Fruit fly (Drosophila melanogaster): ENCODE measurements around the gene Spn77Bb.

Gene Spn77Bb

dm6 chr3L:20348581-20349093 lies 27.9 kb downstream of the Spn77Bb start:
- no peak for TF ChIP-seq Ets98B (GFP tag; IDR thresholded peaks at IDR 0.05)
- no peak for TF ChIP-seq CG34367 (tag; optimal IDR thresholded peaks at IDR 0.05)
- TF ChIP-seq CG9948 (tag; optimal IDR thresholded peaks at IDR 0.05) = no peak
- TF ChIP-seq CG8159 (tag; optimal IDR thresholded peaks at IDR 0.05) = no peak
- no peak for TF ChIP-seq EcR (GFP tag; optimal IDR thresholded peaks at IDR 0.05)
- no peak for TF ChIP-seq rn (GFP tag; IDR thresholded peaks at IDR 0.05)
- no peak for TF ChIP-seq CG15710 (tag; optimal IDR thresholded peaks at IDR 0.05)
- TF ChIP-seq CG32121 (GFP tag; IDR thresholded peaks at IDR 0.05) = no peak
- TF ChIP-seq Snoo (tag; optimal IDR thresholded peaks at IDR 0.05) = no peak
- TF ChIP-seq CG4496 (GFP tag; IDR thresholded peaks at IDR 0.05) = no peak
- no peak for TF ChIP-seq CG17806 (tag; optimal IDR thresholded peaks at IDR 0.05)
- TF ChIP-seq Pif1B (GFP tag; optimal IDR thresholded peaks at IDR 0.05) = no peak
- TF ChIP-seq Pif1A (GFP tag; optimal IDR thresholded peaks at IDR 0.05) = no peak
- TF ChIP-seq CG8301 (tag; optimal IDR thresholded peaks at IDR 0.05) = no peak
- TF ChIP-seq gl (tag; optimal IDR thresholded peaks at IDR 0.05) = no peak
- TF ChIP-seq CG14655 (GFP tag; optimal IDR thresholded peaks at IDR 0.05) = no peak
- no peak for TF ChIP-seq CG12605 (GFP tag; IDR thresholded peaks at IDR 0.05)

dm6 chr3L:20349333-20349924 lies 28.7 kb downstream of the Spn77Bb start:
- no peak for TF ChIP-seq D1 (tag; optimal IDR thresholded peaks at IDR 0.05)
- no peak for TF ChIP-seq Pif1A (GFP tag; optimal IDR thresholded peaks at IDR 0.05)
- no peak for TF ChIP-seq CG13204 (GFP tag; optimal IDR thresholded peaks at IDR 0.05)
- TF ChIP-seq Ets98B (GFP tag; IDR thresholded peaks at IDR 0.05) = peak; percentile 44; the same call in 1 of the 2 replicates
- TF ChIP-seq CG17806 (tag; optimal IDR thresholded peaks at IDR 0.05) = no peak
- no peak for TF ChIP-seq CG10348 (GFP tag; IDR thresholded peaks at IDR 0.05)
- 0 out of 2 replicates have a peak, but pooled peaks have one; percentile 29 for TF ChIP-seq CG32121 (GFP tag; IDR thresholded peaks at IDR 0.05)
- no peak for TF ChIP-seq CG34367 (tag; optimal IDR thresholded peaks at IDR 0.05)
- TF ChIP-seq CG15710 (tag; optimal IDR thresholded peaks at IDR 0.05) = no peak
- TF ChIP-seq EcR (GFP tag; optimal IDR thresholded peaks at IDR 0.05) = peak; percentile 95
- no peak for TF ChIP-seq CG14655 (GFP tag; optimal IDR thresholded peaks at IDR 0.05)
- no peak for TF ChIP-seq CG9948 (tag; optimal IDR thresholded peaks at IDR 0.05)
- no peak; the same call in 2 of the 3 replicates for TF ChIP-seq fd96Ca (GFP tag; IDR thresholded peaks at IDR 0.05)
- 0 out of 3 replicates have a peak, but pooled peaks have one; percentile 39 for TF ChIP-seq CG4496 (GFP tag; IDR thresholded peaks at IDR 0.05)
- TF ChIP-seq CG8301 (tag; optimal IDR thresholded peaks at IDR 0.05) = no peak
- 0 out of 2 replicates have a peak, but pooled peaks have one; percentile 46 for TF ChIP-seq CG12605 (GFP tag; IDR thresholded peaks at IDR 0.05)
- no peak for TF ChIP-seq Pif1B (GFP tag; optimal IDR thresholded peaks at IDR 0.05)
- no peak for TF ChIP-seq CG8159 (tag; optimal IDR thresholded peaks at IDR 0.05)
- no peak for TF ChIP-seq rn (GFP tag; IDR thresholded peaks at IDR 0.05)
- TF ChIP-seq gl (tag; optimal IDR thresholded peaks at IDR 0.05) = no peak

dm6 chr3L:20353149-20353548 lies 32.4 kb downstream of the Spn77Bb start, which contains the start of gene CG5618:
Gene CG5618, plus strand, starts transcription at chr3L:20353449.
- TF ChIP-seq CG8301 (tag; optimal IDR thresholded peaks at IDR 0.05) (no peak), D1 (tag; optimal IDR thresholded peaks at IDR 0.05) (no peak), rn (GFP tag; IDR thresholded peaks at IDR 0.05) (no peak), CG17806 (tag; optimal IDR thresholded peaks at IDR 0.05) (no peak), CG14655 (GFP tag; optimal IDR thresholded peaks at IDR 0.05) (no peak), EcR (GFP tag; optimal IDR thresholded peaks at IDR 0.05) (no peak), CG13204 (GFP tag; optimal IDR thresholded peaks at IDR 0.05) (no peak), CG8159 (tag; optimal IDR thresholded peaks at IDR 0.05) (no peak), Ets98B (GFP tag; IDR thresholded peaks at IDR 0.05) (no peak), fd96Ca (GFP tag; IDR thresholded peaks at IDR 0.05) (no peak), Snoo (tag; optimal IDR thresholded peaks at IDR 0.05) (no peak), CG12605 (GFP tag; IDR thresholded peaks at IDR 0.05) (no peak), CG15710 (tag; optimal IDR thresholded peaks at IDR 0.05) (no peak), CG32121 (GFP tag; IDR thresholded peaks at IDR 0.05) (no peak), CG34367 (tag; optimal IDR thresholded peaks at IDR 0.05) (no peak), CG10348 (GFP tag; IDR thresholded peaks at IDR 0.05) (no peak)

dm6 chr3L:20353726-20354332 lies 33.1 kb downstream of the Spn77Bb start:
- TF ChIP-seq CG32121 (GFP tag; IDR thresholded peaks at IDR 0.05) (0 out of 2 replicates have a peak, but pooled peaks have one; percentile 9), CG34367 (tag; optimal IDR thresholded peaks at IDR 0.05) (no peak), CG12605 (GFP tag; IDR thresholded peaks at IDR 0.05) (0 out of 2 replicates have a peak, but pooled peaks have one; percentile 13), CG8159 (tag; optimal IDR thresholded peaks at IDR 0.05) (peak; percentile 87)

dm6 chr3L:20354363-20354762 lies 33.6 kb downstream of the Spn77Bb start:
- TF ChIP-seq EcR (GFP tag; optimal IDR thresholded peaks at IDR 0.05) = no peak

dm6 chr3L:20354872-20355271 lies 34.1 kb downstream of the Spn77Bb start:
- no peak for TF ChIP-seq gl (tag; optimal IDR thresholded peaks at IDR 0.05)
- no peak for TF ChIP-seq CG12605 (GFP tag; IDR thresholded peaks at IDR 0.05)
- TF ChIP-seq Snoo (tag; optimal IDR thresholded peaks at IDR 0.05) = no peak
- TF ChIP-seq EcR (GFP tag; optimal IDR thresholded peaks at IDR 0.05) = peak; percentile 82
